Fruit fly (Drosophila melanogaster) whole organism, embryonic: ENCODE results near the gene CG32202.

Experiments
- Elba2 ChIP-seq: fragments of 200-800 bp; sonication (Bioruptor generic); optimal IDR thresholded peaks from 3 replicates; lab custom pipeline; 2016; ENCODE audit warnings: missing biosample characterization, missing genetic modification characterization
- sd ChIP-seq: fragments of 200-800 bp; sonication (Bioruptor generic); optimal IDR thresholded peaks from 3 replicates; lab custom pipeline; 2018; ENCODE audit warnings: missing biosample characterization, mild to moderate bottlenecking, missing genetic modification characterization, moderate library complexity
- sens ChIP-seq: fragments of 200-800 bp; sonication (Bioruptor generic); peaks from one replicate; lab custom pipeline; 2016; ENCODE audit warnings: missing biosample characterization, missing genetic modification characterization
- sens-2 ChIP-seq: fragments of 200-800 bp; sonication (Bioruptor generic); IDR thresholded peaks from 2 replicates; pipeline ENCODE4 v1.3.6; 2022; ENCODE audit warnings: missing biosample characterization, missing genetic modification characterization

CG32202 gene

DNA sequence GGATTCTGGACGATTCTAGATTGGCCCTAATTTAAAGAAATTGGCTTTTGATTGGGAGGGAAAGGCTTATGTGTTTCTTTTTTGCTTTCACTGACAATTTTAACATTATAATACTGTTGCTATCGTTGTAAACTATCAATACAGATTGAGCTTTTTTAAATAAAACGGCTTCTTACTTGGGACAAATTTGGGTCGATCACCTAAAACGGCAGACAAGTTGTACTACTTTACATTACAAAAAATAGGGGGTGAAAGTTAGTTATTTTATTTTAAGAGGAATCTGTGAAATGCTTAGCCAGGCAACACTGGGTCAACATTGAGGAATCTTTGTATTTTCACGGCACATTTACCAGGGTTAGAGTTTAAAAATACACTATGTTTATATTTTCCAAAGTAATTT lies 16.3 kb downstream of the CG32202 start, which contains the start of gene Dic4:
TSS of gene Dic4 (minus strand) at position 101 of the 400 bp plus-strand sequence.
- peak; percentile 1 for TF ChIP-seq sens (GFP tag; lab: Kevin White, UChicago)
- no peak for TF ChIP-seq sens-2 (GFP tag; lab: Robert Waterston, UW)

- no peak for TF ChIP-seq sd (tag; lab: Kevin White, UChicago)
- TF ChIP-seq Elba2 (GFP tag; lab: Kevin White, UChicago), result peak; percentile 37
These were observed 41.2 kb downstream of the CG32202 start, which contains the start of gene CG12477 for dm6 chr3L:18723172-18723571. Gene CG12477, minus strand, starts transcription at chr3L:18723272.
